Fruit fly (Drosophila melanogaster) whole organism, embryonic: ENCODE results near the gene CG31872.
A peak's percentile ranks its signal among the peaks of the same experiment; 100 is the strongest.

Source experiments
- Blimp-1 ChIP-seq: fragments of 200-800 bp; sonication (Bioruptor generic); optimal IDR thresholded peaks from 3 replicates; lab custom pipeline; 2018; ENCODE audit warnings: missing biosample characterization, missing genetic modification characterization, mild to moderate bottlenecking, moderate library complexity, missing genetic modification reagents
- C15 ChIP-seq: fragments of 200-800 bp; sonication (Bioruptor generic); IDR thresholded peaks from 3 replicates; pipeline ENCODE4 v1.3.6; 2022; ENCODE audit warnings: missing biosample characterization, missing genetic modification characterization
- CG13894 ChIP-seq: fragments of 200-800 bp; sonication (Bioruptor generic); optimal IDR thresholded peaks from 3 replicates; lab custom pipeline; 2018; ENCODE audit warnings: missing biosample characterization, mild to moderate bottlenecking, missing genetic modification characterization, moderate library complexity
- CG2678 ChIP-seq: fragments of 200-800 bp; sonication (Bioruptor generic); optimal IDR thresholded peaks from 3 replicates; lab custom pipeline; 2019; ENCODE audit warnings: missing biosample characterization, mild to moderate bottlenecking, missing genetic modification characterization, moderate library complexity
- CG4328 ChIP-seq: fragments of 200-800 bp; sonication (Bioruptor generic); optimal IDR thresholded peaks from 3 replicates; lab custom pipeline; 2017; ENCODE audit warnings: missing biosample characterization, missing genetic modification reagents, missing genetic modification characterization
- CG4617 ChIP-seq: fragments of 200-800 bp; sonication (Bioruptor generic); optimal IDR thresholded peaks from 3 replicates; lab custom pipeline; 2016; ENCODE audit warnings: missing biosample characterization, missing genetic modification characterization, borderline replicate concordance
- Taf1 ChIP-seq: fragments of 200-800 bp; sonication (Bioruptor generic); IDR thresholded peaks from 2 replicates; pipeline ENCODE4 v1.3.6; 2022; ENCODE audit warnings: missing biosample characterization, missing genetic modification characterization
- lmd ChIP-seq: fragments of 200-800 bp; sonication (Bioruptor generic); IDR thresholded peaks from 2 replicates; pipeline ENCODE4 v1.3.6; 2022; ENCODE audit warnings: missing biosample characterization, missing genetic modification characterization
- row ChIP-seq: fragments of 200-800 bp; sonication (Bioruptor generic); IDR thresholded peaks from 3 replicates; pipeline ENCODE4 v1.3.6; 2022; ENCODE audit warnings: missing biosample characterization, missing genetic modification characterization

DNA sequence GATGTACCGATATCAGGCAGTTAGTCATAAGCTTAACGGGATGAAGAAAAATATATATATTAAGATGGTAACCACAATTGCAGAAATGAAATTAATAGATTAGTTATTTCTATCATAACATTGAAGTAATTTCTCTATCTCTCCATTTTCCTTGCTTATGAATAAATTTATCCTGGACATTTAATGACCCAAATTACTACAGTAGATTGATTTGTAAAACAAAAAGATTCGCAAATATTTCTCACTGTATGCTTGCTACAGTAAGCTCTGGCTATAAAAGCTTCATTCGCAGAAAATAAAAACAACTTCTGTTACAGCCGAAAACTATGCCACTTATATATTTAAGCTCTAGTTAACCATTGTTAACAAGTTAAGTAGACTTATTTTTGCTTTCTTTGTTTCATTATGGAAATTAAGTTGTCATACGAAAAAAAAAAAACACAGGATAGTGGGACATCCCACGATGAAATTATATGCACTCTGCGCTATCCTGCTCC, 40.9 kb downstream of the CG31872 start, which contains the start of gene CG17105:
- TF ChIP-seq Taf1 = no peak
- TF ChIP-seq C15 (GFP tag; lab: Robert Waterston, UW) = no peak
- no peak for TF ChIP-seq CG4617 (GFP tag; lab: Kevin White, UChicago)
- TF ChIP-seq CG4328 (GFP tag; lab: Kevin White, UChicago) = no peak
- 0 out of 3 replicates have a peak, but pooled peaks have one; percentile 19 for TF ChIP-seq row (GFP tag; lab: Robert Waterston, UW)
- no peak for TF ChIP-seq CG13894 (tag; lab: Kevin White, UChicago)
- peak; percentile 10 for TF ChIP-seq CG2678 (tag; lab: Kevin White, UChicago)
- no peak for TF ChIP-seq lmd (GFP tag; lab: Robert Waterston, UW)
- no peak for TF ChIP-seq Blimp-1
